Fruit fly (Drosophila melanogaster) whole organism, prepupa: ENCODE results near the gene TMEM216.

ENCODE experiments used
- Blimp-1 ChIP-seq: fragments of 200-800 bp; sonication (Bioruptor generic); optimal IDR thresholded peaks from 3 replicates; lab custom pipeline; 2017; ENCODE audit warnings: missing biosample characterization, missing genetic modification characterization, mild to moderate bottlenecking, moderate library complexity, missing genetic modification reagents
- CG10631 ChIP-seq: fragments of 200-800 bp; sonication (Bioruptor generic); optimal IDR thresholded peaks from 2 replicates; lab custom pipeline; 2016; ENCODE audit warnings: missing biosample characterization, missing genetic modification characterization
- CG11902 ChIP-seq: fragments of 200-800 bp; sonication (Bioruptor generic); optimal IDR thresholded peaks from 3 replicates; lab custom pipeline; 2016; ENCODE audit warnings: missing biosample characterization, missing genetic modification characterization
- CG15336 ChIP-seq: fragments of 200-800 bp; sonication (Bioruptor generic); IDR thresholded peaks from 2 replicates; pipeline ENCODE4 v1.3.6; 2022; ENCODE audit warnings: missing biosample characterization, missing genetic modification characterization
- CG1621 ChIP-seq: fragments of 200-800 bp; sonication (Bioruptor generic); optimal IDR thresholded peaks from 3 replicates; lab custom pipeline; 2018; ENCODE audit warnings: missing biosample characterization, mild to moderate bottlenecking, missing genetic modification characterization
- CG3032 ChIP-seq: fragments of 200-800 bp; optimal IDR thresholded peaks from 2 replicates; lab custom pipeline; 2019; ENCODE audit warnings: missing biosample characterization, mild to moderate bottlenecking, missing genetic modification characterization, moderate library complexity
- CG31627 ChIP-seq: fragments of 200-800 bp; sonication (Bioruptor generic); optimal IDR thresholded peaks from 3 replicates; lab custom pipeline; 2016; ENCODE audit warnings: missing biosample characterization, missing genetic modification characterization
- CG32006 ChIP-seq: fragments of 200-800 bp; sonication (Bioruptor generic); optimal IDR thresholded peaks from 3 replicates; lab custom pipeline; 2017; ENCODE audit warnings: missing biosample characterization, mild to moderate bottlenecking, missing genetic modification characterization
- CG34406 ChIP-seq: fragments of 200-800 bp; sonication (Bioruptor generic); optimal IDR thresholded peaks from 3 replicates; lab custom pipeline; 2016; ENCODE audit warnings: missing biosample characterization, missing genetic modification characterization
- CG3919 ChIP-seq: fragments of 200-800 bp; sonication (Bioruptor generic); optimal IDR thresholded peaks from 3 replicates; lab custom pipeline; 2016; ENCODE audit warnings: missing biosample characterization, missing genetic modification characterization
- CG4318 ChIP-seq: fragments of 200-800 bp; sonication (Bioruptor generic); optimal IDR thresholded peaks from 3 replicates; lab custom pipeline; 2017; ENCODE audit warnings: missing biosample characterization, mild to moderate bottlenecking, missing genetic modification characterization
- CG6163 ChIP-seq: fragments of 200-800 bp; sonication (Bioruptor generic); IDR thresholded peaks from 3 replicates; pipeline ENCODE4 v1.3.6; 2022; ENCODE audit warnings: missing biosample characterization, missing genetic modification characterization
- CG6276 ChIP-seq: fragments of 200-800 bp; sonication (Bioruptor generic); optimal IDR thresholded peaks from 2 replicates; lab custom pipeline; 2017; ENCODE audit warnings: missing biosample characterization, mild to moderate bottlenecking, missing genetic modification characterization
- CG6792 ChIP-seq: fragments of 200-800 bp; sonication (Bioruptor generic); optimal IDR thresholded peaks from 3 replicates; lab custom pipeline; 2016; ENCODE audit warnings: missing biosample characterization, missing genetic modification characterization
- CG6808 ChIP-seq: fragments of 200-800 bp; sonication (Bioruptor generic); optimal IDR thresholded peaks from 3 replicates; lab custom pipeline; 2017; ENCODE audit warnings: missing biosample characterization, missing genetic modification characterization, mild to moderate bottlenecking, moderate library complexity, missing genetic modification reagents
- CG6854 ChIP-seq: fragments of 200-800 bp; sonication (Bioruptor generic); optimal IDR thresholded peaks from 2 replicates; lab custom pipeline; 2017; ENCODE audit warnings: missing biosample characterization, mild to moderate bottlenecking, missing genetic modification characterization
- CG7368 ChIP-seq: fragments of 200-800 bp; sonication (Bioruptor generic); optimal IDR thresholded peaks from 3 replicates; lab custom pipeline; 2016; ENCODE audit warnings: missing biosample characterization, missing genetic modification characterization
- CG8119 ChIP-seq: fragments of 200-800 bp; sonication (Bioruptor generic); IDR thresholded peaks from 3 replicates; pipeline ENCODE4 v1.3.6; 2022; ENCODE audit warnings: missing biosample characterization, missing genetic modification characterization
- CG8319 ChIP-seq: fragments of 200-800 bp; sonication (Bioruptor generic); optimal IDR thresholded peaks from 3 replicates; lab custom pipeline; 2016; ENCODE audit warnings: missing biosample characterization, missing genetic modification characterization
- CG8632 ChIP-seq: fragments of 200-800 bp; sonication (Bioruptor generic); optimal IDR thresholded peaks from 3 replicates; lab custom pipeline; 2016; ENCODE audit warnings: missing biosample characterization, missing genetic modification characterization
- CG9139 ChIP-seq: fragments of 200-800 bp; sonication (Bioruptor generic); optimal IDR thresholded peaks from 3 replicates; lab custom pipeline; 2017; ENCODE audit warnings: missing biosample characterization, mild to moderate bottlenecking, missing genetic modification characterization
- Eip78C ChIP-seq: fragments of 200-800 bp; sonication (Bioruptor generic); peaks from one replicate; lab custom pipeline; 2016; ENCODE audit warnings: missing biosample characterization, missing genetic modification characterization
- Ets21C ChIP-seq: fragments of 200-800 bp; sonication (Bioruptor generic); optimal IDR thresholded peaks from 3 replicates; lab custom pipeline; 2016; ENCODE audit warnings: missing biosample characterization, missing genetic modification characterization
- Ets96B ChIP-seq: fragments of 200-800 bp; optimal IDR thresholded peaks from 2 replicates; lab custom pipeline; 2019; ENCODE audit warnings: missing biosample characterization, mild to moderate bottlenecking, missing genetic modification characterization, moderate library complexity
- Gug ChIP-seq: fragments of 200-800 bp; sonication (Bioruptor generic); IDR thresholded peaks from 2 replicates; pipeline ENCODE4 v1.3.6; 2022; ENCODE audit warnings: missing biosample characterization, missing genetic modification characterization
- Met ChIP-seq: fragments of 200-800 bp; sonication (Bioruptor generic); optimal IDR thresholded peaks from 3 replicates; lab custom pipeline; 2016; ENCODE audit warnings: missing biosample characterization, missing genetic modification characterization
- OdsH ChIP-seq: fragments of 200-800 bp; sonication (Bioruptor generic); optimal IDR thresholded peaks from 3 replicates; lab custom pipeline; 2016; ENCODE audit warnings: missing biosample characterization, missing genetic modification characterization
- Smox ChIP-seq: fragments of 200-800 bp; sonication (Bioruptor generic); optimal IDR thresholded peaks from 3 replicates; lab custom pipeline; 2016; ENCODE audit warnings: missing biosample characterization, missing genetic modification characterization
- Sox102F ChIP-seq: fragments of 200-800 bp; sonication (Bioruptor generic); optimal IDR thresholded peaks from 2 replicates; lab custom pipeline; 2016; ENCODE audit warnings: missing biosample characterization, mild to moderate bottlenecking, missing genetic modification characterization
- achi ChIP-seq: fragments of 200-800 bp; sonication (Bioruptor generic); optimal IDR thresholded peaks from 3 replicates; lab custom pipeline; 2016; ENCODE audit warnings: missing biosample characterization, missing genetic modification characterization
- acj6 ChIP-seq: fragments of 200-800 bp; sonication (Bioruptor generic); optimal IDR thresholded peaks from 3 replicates; lab custom pipeline; 2016; ENCODE audit warnings: missing biosample characterization, missing genetic modification characterization
- dsx ChIP-seq: fragments of 200-800 bp; optimal IDR thresholded peaks from 3 replicates; lab custom pipeline; 2019; ENCODE audit warnings: missing biosample characterization, mild to moderate bottlenecking, missing genetic modification characterization, moderate library complexity; ENCODE audit not compliant: poor library complexity, severe bottlenecking
- eg ChIP-seq: fragments of 200-800 bp; sonication (Bioruptor generic); IDR thresholded peaks from 3 replicates; pipeline ENCODE4 v1.3.6; 2022; ENCODE audit warnings: missing biosample characterization, missing genetic modification characterization
- esn ChIP-seq: fragments of 200-800 bp; sonication (Bioruptor generic); optimal IDR thresholded peaks from 2 replicates; lab custom pipeline; 2016; ENCODE audit warnings: missing biosample characterization, mild to moderate bottlenecking, missing genetic modification characterization, moderate library complexity
- fd59A ChIP-seq: fragments of 200-800 bp; sonication (Bioruptor generic); optimal IDR thresholded peaks from 2 replicates; lab custom pipeline; 2017; ENCODE audit warnings: missing biosample characterization, mild to moderate bottlenecking, missing genetic modification characterization, missing genetic modification reagents
- fd85E ChIP-seq: fragments of 200-800 bp; sonication (Bioruptor generic); optimal IDR thresholded peaks from 3 replicates; lab custom pipeline; 2016; ENCODE audit warnings: missing biosample characterization, missing genetic modification characterization
- fkh ChIP-seq: fragments of 200-800 bp; sonication (Bioruptor generic); optimal IDR thresholded peaks from 3 replicates; lab custom pipeline; 2017; ENCODE audit warnings: missing biosample characterization, mild to moderate bottlenecking, missing genetic modification characterization, moderate library complexity
- lz ChIP-seq: fragments of 200-800 bp; sonication (Bioruptor generic); optimal IDR thresholded peaks from 3 replicates; lab custom pipeline; 2016; ENCODE audit warnings: missing biosample characterization, missing genetic modification characterization
- net ChIP-seq: fragments of 200-800 bp; sonication (Bioruptor generic); optimal IDR thresholded peaks from 3 replicates; lab custom pipeline; 2016; ENCODE audit warnings: missing biosample characterization, missing genetic modification characterization
- salr ChIP-seq, 2 experiments: fragments of 200-800 bp; sonication (Bioruptor generic); optimal IDR thresholded peaks; 3 replicates each; lab custom pipeline; 2016 to 2018; ENCODE audit warnings: missing biosample characterization in 2 of 2, missing genetic modification characterization in 2 of 2, mild to moderate bottlenecking in 1 of 2
- spab ChIP-seq: fragments of 200-800 bp; sonication (Bioruptor generic); optimal IDR thresholded peaks from 2 replicates; lab custom pipeline; 2017; ENCODE audit warnings: missing biosample characterization, mild to moderate bottlenecking, missing genetic modification characterization, missing genetic modification reagents
- ss ChIP-seq, 2 experiments: fragments of 200-800 bp; sonication (Bioruptor generic); optimal IDR thresholded peaks; 2 replicates in 1 of 2; 3 replicates in 1 of 2; lab custom pipeline; 2017 to 2018; ENCODE audit warnings: mild to moderate bottlenecking in 2 of 2, missing biosample characterization in 2 of 2, missing genetic modification characterization in 2 of 2, moderate library complexity in 1 of 2
- svp ChIP-seq: fragments of 200-800 bp; sonication (Bioruptor generic); peaks from one replicate; lab custom pipeline; 2016; ENCODE audit warnings: missing biosample characterization, missing genetic modification characterization
- topi ChIP-seq: fragments of 200-800 bp; sonication (Bioruptor generic); optimal IDR thresholded peaks from 3 replicates; lab custom pipeline; 2016; ENCODE audit warnings: missing biosample characterization, missing genetic modification characterization
- vri ChIP-seq: fragments of 200-800 bp; sonication (Bioruptor generic); optimal IDR thresholded peaks from 3 replicates; lab custom pipeline; 2016; ENCODE audit warnings: missing biosample characterization, mild to moderate bottlenecking, missing genetic modification characterization

The TMEM216 gene

dm6 chr3R:8712722-8713131 is 3.3 kb upstream of the TMEM216 start, which contains the start of gene CG8112:
Gene CG8112 (plus strand): TSS chr3R:8712933.
- TF ChIP-seq CG6854 = no peak
- no peak for TF ChIP-seq Smox (GFP tag; lab: Kevin White, UChicago)
- peak; percentile 21 for TF ChIP-seq dsx (GFP tag; lab: Kevin White, UChicago)
- peak; percentile 23 for TF ChIP-seq Blimp-1
- no peak for TF ChIP-seq net (GFP tag; lab: Kevin White, UChicago)
- TF ChIP-seq OdsH (GFP tag; lab: Kevin White, UChicago) = peak; percentile 14
- peak; percentile 41; the same call in 2 of the 3 replicates for TF ChIP-seq eg (GFP tag; lab: Robert Waterston, UW)
- TF ChIP-seq Eip78C (GFP tag; lab: Kevin White, UChicago) = peak; percentile 63
- TF ChIP-seq fd59A (GFP tag; lab: Kevin White, UChicago) = no peak
- TF ChIP-seq Sox102F (GFP tag; lab: Kevin White, UChicago) = no peak
- no peak for TF ChIP-seq fd85E
- peak; percentile 74 for TF ChIP-seq CG32006 (GFP tag; lab: Kevin White, UChicago)
- TF ChIP-seq esn (GFP tag; lab: Kevin White, UChicago) = peak; percentile 52
- TF ChIP-seq CG9139 = no peak
- peak; percentile 46 for TF ChIP-seq achi (GFP tag; lab: Kevin White, UChicago)
- peak; percentile 3 for TF ChIP-seq spab
- TF ChIP-seq topi (GFP tag; lab: Kevin White, UChicago) = peak; percentile 2
- TF ChIP-seq CG4318 (GFP tag; lab: Kevin White, UChicago) = no peak
- TF ChIP-seq CG3919 (GFP tag; lab: Kevin White, UChicago) = peak; percentile 34
- no peak for TF ChIP-seq CG15336 (GFP tag; lab: Robert Waterston, UW)
- TF ChIP-seq CG10631 (GFP tag; lab: Kevin White, UChicago) = peak; percentile 19
- no peak for TF ChIP-seq CG31627 (GFP tag; lab: Kevin White, UChicago)
- TF ChIP-seq svp (GFP tag; lab: Kevin White, UChicago) = peak; percentile 78
- no peak for TF ChIP-seq Gug
- TF ChIP-seq CG7368 (GFP tag; lab: Kevin White, UChicago) = no peak
- peak in 1 of 2 experiments; percentile 14 for TF ChIP-seq salr (GFP tag; optimal IDR thresholded peaks at IDR 0.05; lab: Kevin White, UChicago)
- TF ChIP-seq CG6276 (GFP tag; lab: Kevin White, UChicago) = peak; percentile 1
- no peak for TF ChIP-seq CG11902 (GFP tag; lab: Kevin White, UChicago)
- TF ChIP-seq fkh = peak; percentile 9
- TF ChIP-seq CG3032 (tag; lab: Kevin White, UChicago) = peak; percentile 28
- TF ChIP-seq CG6163 (GFP tag; lab: Robert Waterston, UW) = peak; percentile 64
- TF ChIP-seq vri (GFP tag; lab: Kevin White, UChicago) = no peak
- peak; percentile 59 for TF ChIP-seq CG8632 (GFP tag; lab: Kevin White, UChicago)
- TF ChIP-seq CG8119 = no peak
- TF ChIP-seq CG8319 = no peak
- TF ChIP-seq Ets96B = no peak
- TF ChIP-seq CG1621 (tag; lab: Kevin White, UChicago) = no peak
- no peak for TF ChIP-seq lz (GFP tag; lab: Kevin White, UChicago)
- peak in 1 of 2 experiments; percentile 16 for TF ChIP-seq ss (GFP tag; optimal IDR thresholded peaks at IDR 0.05; lab: Kevin White, UChicago)
- TF ChIP-seq Ets21C (GFP tag; lab: Kevin White, UChicago) = no peak
- TF ChIP-seq CG6792 (GFP tag; lab: Kevin White, UChicago) = no peak
- TF ChIP-seq acj6 = peak; percentile 27
- no peak for TF ChIP-seq CG6808
- TF ChIP-seq CG34406 (GFP tag; lab: Kevin White, UChicago) = peak; percentile 47
- TF ChIP-seq Met = no peak
